Worm (Caenorhabditis elegans): ENCODE results near the gene F07G11.2.

DNA sequence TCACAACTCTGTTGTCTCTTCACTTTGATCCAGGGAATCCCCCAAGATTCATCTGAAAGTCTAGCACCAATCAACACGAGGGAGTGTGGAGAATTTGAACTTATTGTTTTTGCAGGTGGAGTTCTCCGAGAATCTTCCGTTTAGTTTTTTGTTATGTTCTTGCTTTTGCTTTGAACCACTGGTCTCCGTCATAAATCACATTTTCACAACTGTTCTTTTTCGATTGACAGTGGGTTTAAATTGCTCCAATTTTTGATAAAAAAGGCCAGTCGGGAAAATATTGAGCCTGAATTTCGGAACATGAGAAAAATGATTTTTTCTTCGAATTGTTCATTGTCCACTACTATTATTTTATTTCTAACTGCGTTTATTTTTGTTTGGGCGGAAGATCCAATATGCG is 17.3 kb downstream of the F07G11.2 start, which contains the start of gene F10G2.10:
- TF ChIP-seq ceh-24 (tag; optimal IDR thresholded peaks at IDR 0.05) (no peak), mec-3 (tag; optimal IDR thresholded peaks at IDR 0.05; ENCODE audit: borderline replicate concordance) (no peak), hlh-15 (tag; optimal IDR thresholded peaks at IDR 0.05) (no peak), dmd-4 (tag; optimal IDR thresholded peaks at IDR 0.05; ENCODE audit: borderline replicate concordance) (no peak), pqm-1 (tag; optimal IDR thresholded peaks at IDR 0.05) (no peak), pag-3 (tag; optimal IDR thresholded peaks at IDR 0.05; ENCODE audit: borderline replicate concordance) (no peak), syd-9 (tag; optimal IDR thresholded peaks at IDR 0.05) (no peak), lin-11 (tag; optimal IDR thresholded peaks at IDR 0.05) (no peak), ets-4 (tag; optimal IDR thresholded peaks at IDR 0.05) (no peak), ttx-3 (tag; optimal IDR thresholded peaks at IDR 0.05) (no peak), ceh-9 (tag; optimal IDR thresholded peaks at IDR 0.05) (no peak), tbx-2 (tag; optimal IDR thresholded peaks at IDR 0.05) (no peak)
